Worm (Caenorhabditis elegans) whole organism, L3 larva: ENCODE measurements around the gene glt-4.
A peak's percentile ranks its signal among the peaks of the same experiment; 100 is the strongest.

Source experiments
- R02D3.7 ChIP-seq: fragments of 150-350 bp; optimal IDR thresholded peaks from 2 replicates; lab custom pipeline; 2014; ENCODE audit warnings: missing biosample characterization, missing genetic modification characterization
- ZK546.5 ChIP-seq: sonication (generic microtip); optimal IDR thresholded peaks from 2 replicates; lab custom pipeline; 2017; ENCODE audit warnings: missing biosample characterization, missing genetic modification characterization
- aly-2 ChIP-seq: fragments of 150-350 bp; optimal IDR thresholded peaks from 2 replicates; lab custom pipeline; 2014; ENCODE audit warnings: missing biosample characterization, missing genetic modification characterization
- ceh-16 ChIP-seq: sonication (generic microtip); optimal IDR thresholded peaks from 2 replicates; lab custom pipeline; 2017; ENCODE audit warnings: missing biosample characterization, missing genetic modification characterization
- ceh-82 ChIP-seq: fragments of 150-350 bp; optimal IDR thresholded peaks from 2 replicates; lab custom pipeline; 2014; ENCODE audit warnings: missing biosample characterization, missing genetic modification characterization
- ceh-9 ChIP-seq: sonication (generic microtip); optimal IDR thresholded peaks from 2 replicates; lab custom pipeline; 2018; ENCODE audit warnings: missing biosample characterization, missing genetic modification characterization
- egl-5 ChIP-seq: fragments of 150-350 bp; optimal IDR thresholded peaks from 2 replicates; lab custom pipeline; 2017; ENCODE audit warnings: missing biosample characterization, missing genetic modification reagents, missing genetic modification characterization, inconsistent platforms
- elt-1 ChIP-seq: fragments of 150-350 bp; optimal IDR thresholded peaks from 2 replicates; lab custom pipeline; 2014; ENCODE audit warnings: missing biosample characterization, missing genetic modification characterization
- elt-2 ChIP-seq: sonication (generic microtip); optimal IDR thresholded peaks from 2 replicates; lab custom pipeline; 2016; ENCODE audit warnings: missing genetic modification reagents, mild to moderate bottlenecking, missing genetic modification characterization, missing compliant biosample characterization
- elt-3 ChIP-seq, 3 experiments: fragments of 150-350 bp in 1 of 3; sonication (generic microtip) in 2 of 3; optimal IDR thresholded peaks; 2 replicates in 2 of 3; 4 replicates in 1 of 3; lab custom pipeline; 2014 to 2017; ENCODE audit warnings: missing biosample characterization in 3 of 3, missing genetic modification characterization in 3 of 3
- eor-1 ChIP-seq, 2 experiments: fragments of 150-350 bp; optimal IDR thresholded peaks; 2 replicates each; lab custom pipeline; 2014 to 2018; ENCODE audit warnings: missing biosample characterization in 2 of 2, missing genetic modification characterization in 2 of 2
- fkh-10 ChIP-seq: sonication (generic microtip); optimal IDR thresholded peaks from 2 replicates; lab custom pipeline; 2017; ENCODE audit warnings: missing biosample characterization, missing genetic modification reagents, missing genetic modification characterization
- fkh-2 ChIP-seq: fragments of 150-350 bp; optimal IDR thresholded peaks from 2 replicates; lab custom pipeline; 2014; ENCODE audit warnings: missing biosample characterization, missing genetic modification reagents, missing genetic modification characterization
- fos-1 ChIP-seq: fragments of 150-350 bp; optimal IDR thresholded peaks from 2 replicates; lab custom pipeline; 2014; ENCODE audit warnings: missing biosample characterization, missing genetic modification characterization
- hmg-11 ChIP-seq: sonication (generic microtip); optimal IDR thresholded peaks from 2 replicates; lab custom pipeline; 2016; ENCODE audit warnings: missing genetic modification characterization, missing compliant biosample characterization
- jun-1 ChIP-seq: fragments of 150-350 bp; optimal IDR thresholded peaks from 2 replicates; lab custom pipeline; 2014; ENCODE audit warnings: missing biosample characterization, missing genetic modification reagents, missing genetic modification characterization
- lin-39 ChIP-seq: fragments of 150-350 bp; optimal IDR thresholded peaks from 2 replicates; lab custom pipeline; 2018; ENCODE audit warnings: missing biosample characterization, missing genetic modification reagents, missing genetic modification characterization
- lsy-12 ChIP-seq: sonication (generic microtip); optimal IDR thresholded peaks from 2 replicates; lab custom pipeline; 2016; ENCODE audit warnings: mild to moderate bottlenecking, missing genetic modification characterization, missing compliant biosample characterization
- mdl-1 ChIP-seq: fragments of 150-350 bp; optimal IDR thresholded peaks from 2 replicates; lab custom pipeline; 2014; ENCODE audit warnings: missing biosample characterization, missing genetic modification characterization
- mml-1 ChIP-seq: fragments of 150-350 bp; sonication (generic microtip); optimal IDR thresholded peaks from 3 replicates; lab custom pipeline; 2014; ENCODE audit warnings: missing biosample characterization, missing genetic modification characterization
- nfya-1 ChIP-seq: sonication (generic microtip); optimal IDR thresholded peaks from 2 replicates; lab custom pipeline; 2017; ENCODE audit warnings: missing genetic modification characterization, mild to moderate bottlenecking, missing compliant biosample characterization, antibody characterized with exemption, moderate library complexity; ENCODE audit not compliant: insufficient read depth
- nhr-12 ChIP-seq: fragments of 150-350 bp; optimal IDR thresholded peaks from 2 replicates; lab custom pipeline; 2014; ENCODE audit warnings: missing biosample characterization, missing genetic modification characterization
- nhr-23 ChIP-seq: fragments of 150-350 bp; optimal IDR thresholded peaks from 2 replicates; lab custom pipeline; 2014; ENCODE audit warnings: missing biosample characterization, missing genetic modification reagents, missing genetic modification characterization
- nhr-237 ChIP-seq: fragments of 150-350 bp; optimal IDR thresholded peaks from 2 replicates; lab custom pipeline; 2014; ENCODE audit warnings: missing biosample characterization, missing genetic modification characterization
- nhr-25 ChIP-seq: sonication (generic microtip); optimal IDR thresholded peaks from 2 replicates; lab custom pipeline; 2017; ENCODE audit warnings: missing biosample characterization, missing genetic modification characterization
- nhr-28 ChIP-seq: fragments of 150-350 bp; optimal IDR thresholded peaks from 2 replicates; lab custom pipeline; 2014; ENCODE audit warnings: missing biosample characterization, missing genetic modification characterization
- nhr-76 ChIP-seq: fragments of 150-350 bp; sonication (generic microtip); optimal IDR thresholded peaks from 5 replicates; lab custom pipeline; 2014; ENCODE audit warnings: missing biosample characterization, missing genetic modification characterization
- nhr-77 ChIP-seq: fragments of 150-350 bp; optimal IDR thresholded peaks from 2 replicates; lab custom pipeline; 2014; ENCODE audit warnings: missing biosample characterization, missing genetic modification characterization
- pha-4 ChIP-seq: fragments of 150-350 bp; optimal IDR thresholded peaks from 2 replicates; lab custom pipeline; 2014; ENCODE audit warnings: missing biosample characterization, missing genetic modification reagents, missing genetic modification characterization
- pqm-1 ChIP-seq: fragments of 150-350 bp; optimal IDR thresholded peaks from 2 replicates; lab custom pipeline; 2017; ENCODE audit warnings: missing biosample characterization, missing genetic modification characterization, inconsistent platforms
- sea-2 ChIP-seq: fragments of 150-350 bp; sonication (generic microtip); optimal IDR thresholded peaks from 4 replicates; lab custom pipeline; 2014; ENCODE audit warnings: missing biosample characterization, missing genetic modification reagents, missing genetic modification characterization
- skn-1 ChIP-seq: fragments of 150-350 bp; optimal IDR thresholded peaks from 2 replicates; lab custom pipeline; 2014; ENCODE audit warnings: missing biosample characterization, missing genetic modification characterization
- tbx-2 ChIP-seq: sonication (generic microtip); optimal IDR thresholded peaks from 2 replicates; lab custom pipeline; 2016; ENCODE audit warnings: mild to moderate bottlenecking, missing genetic modification characterization, missing compliant biosample characterization
- unc-39 ChIP-seq: sonication (generic microtip); optimal IDR thresholded peaks from 4 replicates; lab custom pipeline; 2017; ENCODE audit warnings: missing biosample characterization, missing genetic modification characterization
- zag-1 ChIP-seq: fragments of 150-350 bp; optimal IDR thresholded peaks from 2 replicates; lab custom pipeline; 2014; ENCODE audit warnings: missing biosample characterization, missing genetic modification characterization
- ztf-4 ChIP-seq: fragments of 150-350 bp; optimal IDR thresholded peaks from 2 replicates; lab custom pipeline; 2014; ENCODE audit warnings: missing biosample characterization, missing genetic modification characterization

Gene glt-4

ce11 chrX:6360658-6361057 lies 42.6 kb upstream of the glt-4 start, which contains the start of gene C03B1.14:
C03B1.14 (minus strand) TSS chrX:6360758.
- TF ChIP-seq mdl-1 (tag; lab: Kevin White, UChicago): no peak
- no peak for TF ChIP-seq unc-39 (tag; lab: Kevin White, UChicago)
- TF ChIP-seq tbx-2 (tag; lab: Kevin White, UChicago): no peak
- no peak for TF ChIP-seq jun-1 (tag; lab: Kevin White, UChicago)
- no peak for TF ChIP-seq elt-3 (tag; optimal IDR thresholded peaks at IDR 0.05; lab: Kevin White, UChicago)
- no peak for TF ChIP-seq zag-1 (tag; lab: Kevin White, UChicago)
- TF ChIP-seq ceh-9 (tag; lab: Kevin White, UChicago): no peak
- TF ChIP-seq nhr-237 (tag; lab: Kevin White, UChicago): no peak
- no peak for TF ChIP-seq nhr-12 (tag; lab: Kevin White, UChicago)
- TF ChIP-seq fkh-10 (GFP tag; lab: Kevin White, UChicago): no peak
- TF ChIP-seq sea-2 (GFP tag; lab: Kevin White, UChicago): no peak

DNA sequence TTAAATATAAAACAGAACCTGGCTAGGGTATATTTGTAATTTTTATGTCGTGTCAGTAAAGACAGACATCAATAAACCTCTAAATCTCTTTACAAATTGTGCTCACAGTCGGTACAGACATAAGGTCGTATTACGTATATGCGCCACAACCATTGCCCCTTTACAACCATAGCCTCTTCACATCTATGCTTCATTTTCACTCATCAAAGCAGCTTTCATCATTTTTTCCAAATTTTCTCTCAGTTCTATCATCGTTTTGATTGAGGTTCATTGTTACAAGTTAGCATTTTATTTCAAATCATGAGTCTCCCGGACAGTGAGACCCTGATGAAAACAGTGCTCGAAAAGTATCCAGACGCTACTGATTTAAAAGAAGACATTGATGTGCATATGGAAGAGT lies 39.0 kb upstream of the glt-4 start, which contains the start of gene C03B1.4:
TSS of gene C03B1.4 (plus strand) at position 301 of the 400 bp plus-strand sequence.
- TF ChIP-seq ztf-4 (tag; lab: Kevin White, UChicago) (no peak), nhr-77 (no peak), mdl-1 (tag; lab: Kevin White, UChicago) (no peak), eor-1 (tag; optimal IDR thresholded peaks at IDR 0.05; lab: Kevin White, UChicago) (no peak), nhr-76 (tag; lab: Kevin White, UChicago) (no peak), egl-5 (no peak)

DNA sequence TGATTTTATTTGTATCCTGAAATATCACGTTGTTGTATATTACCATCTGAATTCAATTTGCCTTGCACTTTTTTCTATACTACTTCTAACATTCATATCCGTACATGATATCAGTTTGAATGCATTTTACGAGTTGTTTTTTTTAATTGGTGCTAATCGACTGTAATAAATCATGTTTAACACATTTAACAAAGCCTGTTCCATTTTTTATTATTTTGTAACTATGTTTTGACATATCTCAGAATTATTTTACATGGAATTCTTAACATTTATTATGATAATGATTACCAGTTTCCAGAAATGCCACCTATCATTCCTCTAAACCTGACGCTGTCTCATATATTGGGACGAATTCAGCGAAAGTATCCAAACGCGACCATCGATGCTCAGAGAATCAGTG lies 37.5 kb upstream of the glt-4 start, which contains the start of gene C03B1.3:
TSS of gene C03B1.3 (plus strand) at position 301 of the 400 bp plus-strand sequence.
- no peak for TF ChIP-seq aly-2 (tag; lab: Kevin White, UChicago)
- TF ChIP-seq, all 47 proteins: peak for 0

- TF ChIP-seq fos-1 (tag; lab: Kevin White, UChicago) (no peak), fkh-2 (tag; lab: Kevin White, UChicago) (no peak), ztf-4 (tag; lab: Kevin White, UChicago) (no peak), pha-4 (tag; lab: Kevin White, UChicago) (no peak), nhr-237 (tag; lab: Kevin White, UChicago) (no peak), mml-1 (no peak), aly-2 (tag; lab: Kevin White, UChicago) (no peak), mdl-1 (tag; lab: Kevin White, UChicago) (no peak), nhr-25 (tag; lab: Kevin White, UChicago) (no peak), ceh-82 (tag; lab: Kevin White, UChicago) (no peak), nfya-1 (tag; lab: Kevin White, UChicago) (no peak), elt-3 (tag; optimal IDR thresholded peaks at IDR 0.05; lab: Kevin White, UChicago) (no peak), ceh-16 (tag; lab: Kevin White, UChicago) (no peak), R02D3.7 (no peak), elt-1 (tag; lab: Kevin White, UChicago) (no peak)
- TF ChIP-seq, all 47 proteins: peak for 0
These were observed 33.5 kb upstream of the glt-4 start, which contains the start of gene C03B1.2 for ce11 chrX:6369717-6370116. C03B1.2 (plus strand) TSS chrX:6370017.

DNA sequence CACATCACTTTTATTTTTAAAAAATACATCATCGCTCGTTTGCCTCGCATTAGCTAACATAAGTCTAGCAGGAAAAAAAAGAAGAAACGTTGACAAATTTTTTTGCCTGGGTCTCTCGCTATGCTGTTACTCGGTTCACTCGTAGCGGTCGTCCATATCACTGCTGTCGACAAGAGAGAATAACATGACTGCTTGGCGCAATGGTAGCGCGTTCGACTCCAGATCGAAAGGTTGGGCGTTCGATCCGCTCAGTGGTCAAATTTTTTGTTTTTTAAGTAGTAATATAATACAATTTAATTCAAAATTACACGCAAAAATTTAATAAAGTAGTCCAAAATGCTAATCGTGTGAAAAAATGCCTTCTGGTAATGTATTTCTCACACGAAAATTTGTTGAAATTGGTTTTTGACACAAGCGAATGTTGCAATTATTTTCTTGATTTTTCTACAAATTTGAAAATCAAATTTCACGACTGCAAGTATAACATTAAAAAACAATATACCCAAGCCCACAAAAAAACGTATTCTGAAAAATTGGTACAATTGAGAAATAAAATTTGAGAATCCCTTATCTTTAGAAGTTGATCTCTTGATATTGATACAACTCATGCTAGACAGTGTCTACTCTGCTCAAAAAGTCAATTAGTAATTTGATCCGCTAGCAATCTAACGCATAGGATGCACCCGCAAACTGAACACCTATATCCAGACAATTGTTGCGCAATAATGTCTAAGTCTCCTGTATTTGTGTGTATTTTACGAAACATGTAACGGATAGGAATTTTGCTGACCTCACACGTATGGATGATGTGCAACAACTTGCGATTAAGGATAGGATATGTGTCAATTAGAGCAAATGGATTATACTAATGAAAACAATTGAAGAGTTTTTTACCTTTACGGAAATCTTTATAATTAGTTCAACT lies 31.8 kb upstream of the glt-4 start:
- TF ChIP-seq egl-5 (peak; percentile 54), tbx-2 (tag; lab: Kevin White, UChicago) (peak; percentile 54), lsy-12 (no peak), nfya-1 (tag; lab: Kevin White, UChicago) (peak; percentile 57), mdl-1 (tag; lab: Kevin White, UChicago) (no peak), elt-2 (peak; percentile 29), ceh-82 (tag; lab: Kevin White, UChicago) (peak; percentile 33), pqm-1 (tag; lab: Kevin White, UChicago) (peak; percentile 26), jun-1 (tag; lab: Kevin White, UChicago) (peak; percentile 57), skn-1 (peak; percentile 26), hmg-11 (peak; percentile 93), nhr-28 (tag; lab: Kevin White, UChicago) (peak; percentile 10), lin-39 (peak; percentile 68), nhr-237 (tag; lab: Kevin White, UChicago) (no peak), pha-4 (tag; lab: Kevin White, UChicago) (peak; percentile 49), ZK546.5 (tag; lab: Kevin White, UChicago) (no peak), nhr-23 (tag; lab: Kevin White, UChicago) (peak; percentile 36)
